Fruit fly (Drosophila melanogaster) whole organism, embryonic: ENCODE results near the gene CG5445.
A peak's percentile ranks its signal among the peaks of the same experiment; 100 is the strongest.

Experiments used
- BtbVII ChIP-seq: fragments of 200-800 bp; sonication (Bioruptor generic); optimal IDR thresholded peaks from 3 replicates; lab custom pipeline; 2017; ENCODE audit warnings: missing biosample characterization, mild to moderate bottlenecking, missing genetic modification characterization
- CG1024 ChIP-seq: fragments of 200-800 bp; sonication (Bioruptor generic); IDR thresholded peaks from 2 replicates; pipeline ENCODE4 v1.3.6; 2022; ENCODE audit warnings: missing biosample characterization, missing genetic modification characterization
- CG10321 ChIP-seq: fragments of 200-800 bp; sonication (Bioruptor generic); IDR thresholded peaks from 2 replicates; pipeline ENCODE4 v1.3.6; 2022; ENCODE audit warnings: missing biosample characterization, missing genetic modification characterization
- CG10366 ChIP-seq: fragments of 200-800 bp; sonication (Bioruptor generic); IDR thresholded peaks from 2 replicates; pipeline ENCODE4 v1.3.6; 2022; ENCODE audit warnings: missing biosample characterization, missing genetic modification characterization
- CG10565 ChIP-seq: fragments of 200-800 bp; sonication (Bioruptor generic); optimal IDR thresholded peaks from 3 replicates; lab custom pipeline; 2016; ENCODE audit warnings: missing biosample characterization, mild to moderate bottlenecking, missing genetic modification characterization
- CG10654 ChIP-seq: fragments of 200-800 bp; sonication (Bioruptor generic); optimal IDR thresholded peaks from 2 replicates; lab custom pipeline; 2016; ENCODE audit warnings: missing biosample characterization, missing genetic modification characterization
- CG11398 ChIP-seq: fragments of 200-800 bp; sonication (Bioruptor generic); optimal IDR thresholded peaks from 2 replicates; lab custom pipeline; 2016; ENCODE audit warnings: missing biosample characterization, missing genetic modification characterization
- CG11696 ChIP-seq: fragments of 200-800 bp; sonication (Bioruptor generic); IDR thresholded peaks from 2 replicates; pipeline ENCODE4 v1.3.6; 2022; ENCODE audit warnings: missing biosample characterization, missing genetic modification characterization
- CG12071 ChIP-seq: fragments of 200-800 bp; sonication (Bioruptor generic); optimal IDR thresholded peaks from 3 replicates; lab custom pipeline; 2018; ENCODE audit warnings: missing biosample characterization, mild to moderate bottlenecking, missing genetic modification characterization
- CG12391 ChIP-seq: fragments of 200-800 bp; sonication (Bioruptor generic); optimal IDR thresholded peaks from 3 replicates; lab custom pipeline; 2018; ENCODE audit warnings: missing biosample characterization, mild to moderate bottlenecking, missing genetic modification characterization, moderate library complexity
- CG13624 ChIP-seq: fragments of 200-800 bp; sonication (Bioruptor generic); optimal IDR thresholded peaks from 2 replicates; lab custom pipeline; 2016; ENCODE audit warnings: missing biosample characterization, missing genetic modification characterization
- CG13894 ChIP-seq: fragments of 200-800 bp; sonication (Bioruptor generic); optimal IDR thresholded peaks from 3 replicates; lab custom pipeline; 2018; ENCODE audit warnings: missing biosample characterization, mild to moderate bottlenecking, missing genetic modification characterization, moderate library complexity
- CG14441 ChIP-seq: fragments of 200-800 bp; sonication (Bioruptor generic); IDR thresholded peaks from 2 replicates; pipeline ENCODE4 v1.3.6; 2022; ENCODE audit warnings: missing biosample characterization, missing genetic modification characterization
- CG17186 ChIP-seq: fragments of 200-800 bp; sonication (Bioruptor generic); optimal IDR thresholded peaks from 3 replicates; lab custom pipeline; 2017; ENCODE audit warnings: missing biosample characterization, missing genetic modification reagents, missing genetic modification characterization
- CG2129 ChIP-seq: fragments of 200-800 bp; sonication (Bioruptor generic); IDR thresholded peaks from 2 replicates; pipeline ENCODE4 v1.3.6; 2022; ENCODE audit warnings: missing biosample characterization, missing genetic modification characterization; ENCODE audit not compliant: partially characterized antibody
- CG30020 ChIP-seq: fragments of 200-800 bp; optimal IDR thresholded peaks from 2 replicates; lab custom pipeline; 2019; ENCODE audit warnings: missing biosample characterization, mild to moderate bottlenecking, missing genetic modification characterization, moderate library complexity
- CG34422 ChIP-seq: fragments of 200-800 bp; sonication (Bioruptor generic); IDR thresholded peaks from 3 replicates; pipeline ENCODE4 v1.3.6; 2022; ENCODE audit warnings: missing biosample characterization, missing genetic modification characterization
- CG3726 ChIP-seq: fragments of 200-800 bp; sonication (Bioruptor generic); IDR thresholded peaks from 3 replicates; pipeline ENCODE4, ENCODE4 v1.3.6; 2022; ENCODE audit warnings: missing biosample characterization, missing genetic modification characterization
- CG4424 ChIP-seq: fragments of 200-800 bp; sonication (Bioruptor generic); optimal IDR thresholded peaks from 3 replicates; lab custom pipeline; 2016; ENCODE audit warnings: missing biosample characterization, missing genetic modification characterization
- CG4730 ChIP-seq: fragments of 200-800 bp; sonication (Bioruptor generic); IDR thresholded peaks from 2 replicates; pipeline ENCODE4 v1.3.6; 2022; ENCODE audit warnings: missing biosample characterization, missing genetic modification characterization
- CG6272 ChIP-seq: fragments of 200-800 bp; sonication (Bioruptor generic); IDR thresholded peaks from 2 replicates; pipeline ENCODE4 v1.3.6; 2022; ENCODE audit warnings: missing biosample characterization, missing genetic modification characterization
- CG6854 ChIP-seq: fragments of 200-800 bp; sonication (Bioruptor generic); optimal IDR thresholded peaks from 3 replicates; lab custom pipeline; 2017; ENCODE audit warnings: missing biosample characterization, mild to moderate bottlenecking, missing genetic modification characterization
- CG7987 ChIP-seq: fragments of 200-800 bp; sonication (Bioruptor generic); optimal IDR thresholded peaks from 2 replicates; lab custom pipeline; 2018; ENCODE audit warnings: missing biosample characterization, mild to moderate bottlenecking, missing genetic modification characterization, moderate library complexity
- Camta ChIP-seq: fragments of 200-800 bp; sonication (Bioruptor generic); optimal IDR thresholded peaks from 2 replicates; lab custom pipeline; 2016; ENCODE audit warnings: missing biosample characterization, missing genetic modification characterization
- D19B ChIP-seq: fragments of 200-800 bp; sonication (Bioruptor generic); optimal IDR thresholded peaks from 2 replicates; lab custom pipeline; 2017; ENCODE audit warnings: missing biosample characterization, mild to moderate bottlenecking, missing genetic modification characterization
- Elba2 ChIP-seq: fragments of 200-800 bp; sonication (Bioruptor generic); optimal IDR thresholded peaks from 3 replicates; lab custom pipeline; 2016; ENCODE audit warnings: missing biosample characterization, missing genetic modification characterization
- Fer1 ChIP-seq: fragments of 200-800 bp; sonication (Bioruptor generic); optimal IDR thresholded peaks from 2 replicates; lab custom pipeline; 2017; ENCODE audit warnings: missing biosample characterization, mild to moderate bottlenecking, missing genetic modification characterization
- Hand ChIP-seq: fragments of 200-800 bp; sonication (Bioruptor generic); optimal IDR thresholded peaks from 2 replicates; lab custom pipeline; 2017; ENCODE audit warnings: mild to moderate bottlenecking, missing biosample characterization, missing genetic modification reagents, missing genetic modification characterization
- HmgZ ChIP-seq: fragments of 200-800 bp; sonication (Bioruptor generic); optimal IDR thresholded peaks from 2 replicates; lab custom pipeline; 2018; ENCODE audit warnings: missing biosample characterization, mild to moderate bottlenecking, missing genetic modification characterization
- Hsf ChIP-seq: fragments of 200-800 bp; sonication (Bioruptor generic); optimal IDR thresholded peaks from 3 replicates; lab custom pipeline; 2016; ENCODE audit warnings: missing biosample characterization, missing genetic modification characterization
- Jarid2 ChIP-seq: fragments of 200-800 bp; sonication (Bioruptor generic); optimal IDR thresholded peaks from 3 replicates; lab custom pipeline; 2017; ENCODE audit warnings: mild to moderate bottlenecking, missing biosample characterization, missing genetic modification reagents, missing genetic modification characterization
- Mrtf ChIP-seq: fragments of 200-800 bp; sonication (Bioruptor generic); IDR thresholded peaks from 3 replicates; pipeline ENCODE4 v1.3.6; 2022; ENCODE audit warnings: missing biosample characterization, missing genetic modification characterization
- NFAT ChIP-seq: fragments of 200-800 bp; sonication (Bioruptor generic); IDR thresholded peaks from 2 replicates; pipeline ENCODE4 v1.3.6; 2022; ENCODE audit warnings: missing biosample characterization, missing genetic modification characterization
- Pdp1 ChIP-seq, 2 experiments: fragments of 200-800 bp; sonication (Bioruptor generic); optimal IDR thresholded peaks; 3 replicates each; lab custom pipeline; 2016; ENCODE audit warnings: missing biosample characterization in 2 of 2, missing genetic modification characterization in 2 of 2, mild to moderate bottlenecking in 1 of 2, moderate library complexity in 1 of 2
- Xrp1 ChIP-seq: fragments of 200-800 bp; sonication (Bioruptor generic); IDR thresholded peaks from 2 replicates; pipeline ENCODE4 v1.3.6; 2022; ENCODE audit warnings: missing biosample characterization, missing genetic modification characterization
- crol ChIP-seq: fragments of 200-800 bp; sonication (Bioruptor generic); IDR thresholded peaks from 2 replicates; pipeline ENCODE4 v1.3.6; 2022; ENCODE audit warnings: missing biosample characterization, missing genetic modification characterization
- dm ChIP-seq: fragments of 200-800 bp; sonication (Bioruptor generic); optimal IDR thresholded peaks from 3 replicates; lab custom pipeline; 2016; ENCODE audit warnings: missing biosample characterization, missing genetic modification characterization
- gro ChIP-seq: fragments of 200-800 bp; sonication (Bioruptor generic); optimal IDR thresholded peaks from 2 replicates; lab custom pipeline; 2016; ENCODE audit warnings: missing biosample characterization, missing genetic modification characterization
- ham ChIP-seq: fragments of 200-800 bp; sonication (Bioruptor generic); IDR thresholded peaks from 2 replicates; pipeline ENCODE4 v1.3.6; 2022; ENCODE audit warnings: missing biosample characterization, missing genetic modification characterization
- ken ChIP-seq: fragments of 200-800 bp; sonication (Bioruptor generic); IDR thresholded peaks from 3 replicates; pipeline ENCODE4 v1.3.6; 2022; ENCODE audit warnings: missing biosample characterization, missing genetic modification characterization
- klu ChIP-seq: fragments of 200-800 bp; sonication (Bioruptor generic); IDR thresholded peaks from 2 replicates; pipeline ENCODE4 v1.3.6; 2022; ENCODE audit warnings: missing biosample characterization, missing genetic modification characterization
- lbe ChIP-seq: fragments of 200-800 bp; sonication (Bioruptor generic); optimal IDR thresholded peaks from 2 replicates; lab custom pipeline; 2016; ENCODE audit warnings: missing biosample characterization, mild to moderate bottlenecking, missing genetic modification characterization
- nau ChIP-seq: fragments of 200-800 bp; sonication (Bioruptor generic); optimal IDR thresholded peaks from 3 replicates; lab custom pipeline; 2017; ENCODE audit warnings: missing biosample characterization, mild to moderate bottlenecking, missing genetic modification characterization, missing genetic modification reagents
- phol ChIP-seq: fragments of 200-800 bp; sonication (Bioruptor generic); optimal IDR thresholded peaks from 3 replicates; lab custom pipeline; 2018; ENCODE audit warnings: missing biosample characterization, mild to moderate bottlenecking, missing genetic modification characterization, moderate library complexity
- repo ChIP-seq: fragments of 200-800 bp; sonication (Bioruptor generic); optimal IDR thresholded peaks from 2 replicates; lab custom pipeline; 2016; ENCODE audit warnings: missing biosample characterization, missing genetic modification characterization
- sim ChIP-seq: fragments of 200-800 bp; sonication (Bioruptor generic); IDR thresholded peaks from 2 replicates; pipeline ENCODE4 v1.3.6; 2022; ENCODE audit warnings: missing biosample characterization, missing genetic modification characterization
- tgo ChIP-seq: fragments of 200-800 bp; sonication (Bioruptor generic); IDR thresholded peaks from 3 replicates; pipeline ENCODE4 v1.3.6; 2022; ENCODE audit warnings: missing biosample characterization, missing genetic modification characterization
- wek ChIP-seq: fragments of 200-800 bp; sonication (Bioruptor generic); optimal IDR thresholded peaks from 3 replicates; lab custom pipeline; 2018; ENCODE audit warnings: missing biosample characterization, mild to moderate bottlenecking, missing genetic modification characterization, moderate library complexity
- wor ChIP-seq: fragments of 200-800 bp; sonication (Bioruptor generic); IDR thresholded peaks from 2 replicates; pipeline ENCODE4 v1.3.6; 2022; ENCODE audit warnings: missing biosample characterization, missing genetic modification characterization

The CG5445 gene

dm6 chrX:17298900-17299836, 16.9 kb downstream of the CG5445 start (continued):
- TF ChIP-seq HmgZ (peak; percentile 63), Fer1 (peak; percentile 81), CG6854 (no peak), CG12071 (peak; percentile 69), ken (GFP tag; lab: Robert Waterston, UW) (no peak), lbe (GFP tag; lab: Kevin White, UChicago) (peak; percentile 8), nau (GFP tag; lab: Kevin White, UChicago) (peak; percentile 14), CG10565 (GFP tag; lab: Kevin White, UChicago) (no peak), Hand (peak; percentile 53), CG2129 (no peak), Xrp1 (GFP tag; lab: Robert Waterston, UW) (peak; percentile 60), CG6272 (GFP tag; lab: Robert Waterston, UW) (peak; percentile 54), CG10654 (peak; percentile 5), CG34422 (peak; percentile 54; the same call in 2 of the 3 replicates), D19B (GFP tag; lab: Kevin White, UChicago) (peak; percentile 34), NFAT (GFP tag; lab: Robert Waterston, UW) (peak; percentile 73), CG7987 (GFP tag; lab: Kevin White, UChicago) (no peak), CG3726 (GFP tag; lab: Robert Waterston, UW) (peak; percentile 58; the same call in 1 of the 3 replicates), BtbVII (GFP tag; lab: Kevin White, UChicago) (peak; percentile 62), ham (GFP tag; lab: Robert Waterston, UW) (no peak), CG13624 (GFP tag; lab: Kevin White, UChicago) (peak; percentile 43), Jarid2 (GFP tag; lab: Kevin White, UChicago) (peak; percentile 33), repo (GFP tag; lab: Kevin White, UChicago) (no peak), sim (GFP tag; lab: Robert Waterston, UW) (0 out of 2 replicates have a peak, but pooled peaks have one; percentile 30), CG1024 (GFP tag; lab: Robert Waterston, UW) (no peak), wek (GFP tag; lab: Kevin White, UChicago) (peak; percentile 49), Camta (GFP tag; lab: Kevin White, UChicago) (peak; percentile 44), CG10321 (no peak), phol (peak; percentile 37), klu (GFP tag; lab: Robert Waterston, UW) (0 out of 2 replicates have a peak, but pooled peaks have one; percentile 46), gro (GFP tag; lab: Kevin White, UChicago) (peak; percentile 2), Pdp1 (GFP tag; optimal IDR thresholded peaks at IDR 0.05; lab: Kevin White, UChicago) (peak; percentile 33 to 58), CG13894 (peak; percentile 48), CG10366 (GFP tag; lab: Robert Waterston, UW) (peak; percentile 20; the same call in 1 of the 2 replicates), crol (GFP tag; lab: Robert Waterston, UW) (no peak), CG4424 (GFP tag; lab: Kevin White, UChicago) (peak; percentile 17), wor (no peak; the same call in 1 of the 2 replicates), CG11696 (no peak; the same call in 1 of the 2 replicates), CG17186 (GFP tag; lab: Kevin White, UChicago) (no peak), Hsf (peak; percentile 51), CG11398 (GFP tag; lab: Kevin White, UChicago) (no peak), Elba2 (GFP tag; lab: Kevin White, UChicago) (no peak), CG12391 (tag; lab: Kevin White, UChicago) (peak; percentile 68), CG14441 (peak; percentile 49), tgo (GFP tag; lab: Robert Waterston, UW) (peak; percentile 51; the same call in 1 of the 3 replicates), Mrtf (GFP tag; lab: Robert Waterston, UW) (peak; percentile 76; the same call in 2 of the 3 replicates), dm (GFP tag; lab: Kevin White, UChicago) (no peak), CG30020 (peak; percentile 9), CG4730 (GFP tag; lab: Robert Waterston, UW) (no peak; the same call in 1 of the 2 replicates)
